Fruit fly (Drosophila melanogaster) Kc167 (cell line): ENCODE data around the gene CG34039.

Source experiments
- Myc ChIP-seq: fragments of >200 bp; optimal IDR thresholded peaks from 2 replicates; lab custom pipeline; 2017; ENCODE audit warnings: missing external identifiers
- h ChIP-seq: fragments of >200 bp; optimal IDR thresholded peaks from 3 replicates; lab custom pipeline; 2018; ENCODE audit warnings: missing external identifiers
- insv ChIP-seq: fragments of >200 bp; optimal IDR thresholded peaks from 3 replicates; lab custom pipeline; 2018; ENCODE audit warnings: missing external identifiers
- psq ChIP-seq: fragments of >200 bp; optimal IDR thresholded peaks from 2 replicates; lab custom pipeline; 2017; ENCODE audit warnings: missing external identifiers
- ttk ChIP-seq: sonication (Bioruptor generic); optimal IDR thresholded peaks from 2 replicates; lab custom pipeline; 2017; ENCODE audit warnings: missing external identifiers

DNA sequence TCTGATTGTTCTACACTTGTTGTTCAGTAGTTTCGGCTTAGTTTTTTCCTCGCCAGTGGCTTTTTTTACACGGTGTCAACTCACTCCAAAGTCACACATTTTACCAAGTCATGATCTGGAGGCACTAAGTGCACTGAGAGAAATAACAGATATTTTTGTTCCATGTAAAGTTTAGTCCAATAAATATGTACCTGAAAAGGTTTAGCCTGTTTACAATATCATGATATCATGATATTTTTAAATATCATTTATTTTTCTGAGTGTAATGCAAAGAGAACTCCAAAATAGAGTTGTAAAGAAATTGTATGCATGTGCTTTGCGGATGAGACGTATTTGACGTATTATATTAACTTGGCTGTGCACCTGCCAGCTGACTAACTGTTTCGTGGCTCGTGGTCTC is 28.0 kb upstream of the CG34039 start:
- no peak for TF ChIP-seq psq (lab: Kevin White, UChicago)
- no peak for TF ChIP-seq ttk (lab: Kevin White, UChicago)
- TF ChIP-seq insv = no peak
- no peak for TF ChIP-seq h (lab: Kevin White, UChicago)
- TF ChIP-seq Myc (lab: Kevin White, UChicago) = no peak
